Fruit fly (Drosophila melanogaster) whole organism, embryonic: ENCODE results near the gene kdn.
A peak's percentile ranks its signal among the peaks of the same experiment; 100 is the strongest.

Experiments
- Ada2b ChIP-seq: fragments of 200-800 bp; sonication (Bioruptor generic); IDR thresholded peaks from 2 replicates; pipeline ENCODE4 v1.3.6; 2022; ENCODE audit warnings: missing biosample characterization, missing genetic modification characterization
- C15 ChIP-seq: fragments of 200-800 bp; sonication (Bioruptor generic); IDR thresholded peaks from 3 replicates; pipeline ENCODE4 v1.3.6; 2022; ENCODE audit warnings: missing biosample characterization, missing genetic modification characterization
- CG10209 ChIP-seq: fragments of 200-800 bp; sonication (Bioruptor generic); optimal IDR thresholded peaks from 3 replicates; lab custom pipeline; 2017; ENCODE audit warnings: missing biosample characterization, mild to moderate bottlenecking, missing genetic modification characterization, missing genetic modification reagents
- CG10462 ChIP-seq: fragments of 200-800 bp; sonication (Bioruptor generic); optimal IDR thresholded peaks from 2 replicates; lab custom pipeline; 2016; ENCODE audit warnings: missing biosample characterization, missing genetic modification characterization
- CG11398 ChIP-seq: fragments of 200-800 bp; sonication (Bioruptor generic); optimal IDR thresholded peaks from 2 replicates; lab custom pipeline; 2016; ENCODE audit warnings: missing biosample characterization, missing genetic modification characterization
- CG12071 ChIP-seq: fragments of 200-800 bp; sonication (Bioruptor generic); optimal IDR thresholded peaks from 3 replicates; lab custom pipeline; 2018; ENCODE audit warnings: missing biosample characterization, mild to moderate bottlenecking, missing genetic modification characterization
- CG14050 ChIP-seq: fragments of 200-800 bp; sonication (Bioruptor generic); IDR thresholded peaks from 3 replicates; pipeline ENCODE4 v1.3.6; 2022; ENCODE audit warnings: missing biosample characterization, missing genetic modification characterization
- CG14441 ChIP-seq: fragments of 200-800 bp; sonication (Bioruptor generic); IDR thresholded peaks from 2 replicates; pipeline ENCODE4 v1.3.6; 2022; ENCODE audit warnings: missing biosample characterization, missing genetic modification characterization
- CG1602 ChIP-seq: fragments of 200-800 bp; sonication (Bioruptor generic); optimal IDR thresholded peaks from 3 replicates; lab custom pipeline; 2016; ENCODE audit warnings: missing biosample characterization, missing genetic modification characterization
- CG16813 ChIP-seq: fragments of 200-800 bp; sonication (Bioruptor generic); IDR thresholded peaks from 3 replicates; pipeline ENCODE4 v1.3.6; 2022; ENCODE audit warnings: missing biosample characterization, missing genetic modification characterization; ENCODE audit not compliant: partially characterized antibody
- CG17328 ChIP-seq: fragments of 200-800 bp; sonication (Bioruptor generic); IDR thresholded peaks from 2 replicates; pipeline ENCODE4 v1.3.6; 2022; ENCODE audit warnings: missing biosample characterization, missing genetic modification characterization
- CG18011 ChIP-seq: fragments of 200-800 bp; sonication (Bioruptor generic); optimal IDR thresholded peaks from 2 replicates; lab custom pipeline; 2017; ENCODE audit warnings: missing biosample characterization, missing genetic modification characterization, mild to moderate bottlenecking, moderate library complexity, missing genotype
- CG2129 ChIP-seq: fragments of 200-800 bp; sonication (Bioruptor generic); IDR thresholded peaks from 2 replicates; pipeline ENCODE4 v1.3.6; 2022; ENCODE audit warnings: missing biosample characterization, missing genetic modification characterization; ENCODE audit not compliant: partially characterized antibody
- CG2712 ChIP-seq: fragments of 200-800 bp; optimal IDR thresholded peaks from 3 replicates; lab custom pipeline; 2019; ENCODE audit warnings: missing biosample characterization, mild to moderate bottlenecking, missing genetic modification characterization, moderate library complexity
- CG32532 ChIP-seq: fragments of 200-800 bp; sonication (Bioruptor generic); IDR thresholded peaks from 2 replicates; pipeline ENCODE4 v1.3.6; 2022; ENCODE audit warnings: missing biosample characterization, missing genetic modification characterization
- CG3281 ChIP-seq: fragments of 200-800 bp; sonication (Bioruptor generic); optimal IDR thresholded peaks from 3 replicates; lab custom pipeline; 2017; ENCODE audit warnings: missing biosample characterization, mild to moderate bottlenecking, missing genetic modification characterization
- CG42726 ChIP-seq: fragments of 200-800 bp; sonication (Bioruptor generic); IDR thresholded peaks from 2 replicates; pipeline ENCODE4 v1.3.6; 2022; ENCODE audit warnings: missing biosample characterization, missing genetic modification characterization; ENCODE audit not compliant: partially characterized antibody
- CG4328 ChIP-seq: fragments of 200-800 bp; sonication (Bioruptor generic); optimal IDR thresholded peaks from 3 replicates; lab custom pipeline; 2017; ENCODE audit warnings: missing biosample characterization, missing genetic modification reagents, missing genetic modification characterization
- CG4617 ChIP-seq: fragments of 200-800 bp; sonication (Bioruptor generic); optimal IDR thresholded peaks from 3 replicates; lab custom pipeline; 2016; ENCODE audit warnings: missing biosample characterization, missing genetic modification characterization, borderline replicate concordance
- CG6813 ChIP-seq: fragments of 200-800 bp; sonication (Bioruptor generic); optimal IDR thresholded peaks from 2 replicates; lab custom pipeline; 2017; ENCODE audit warnings: missing biosample characterization, missing genetic modification characterization, mild to moderate bottlenecking, moderate library complexity, missing genetic modification reagents
- CG6854 ChIP-seq: fragments of 200-800 bp; sonication (Bioruptor generic); optimal IDR thresholded peaks from 3 replicates; lab custom pipeline; 2017; ENCODE audit warnings: missing biosample characterization, mild to moderate bottlenecking, missing genetic modification characterization
- CG9215 ChIP-seq: fragments of 200-800 bp; sonication (Bioruptor generic); IDR thresholded peaks from 2 replicates; pipeline ENCODE4 v1.3.6; 2022; ENCODE audit warnings: missing biosample characterization, missing genetic modification characterization
- Chrac-16 ChIP-seq: fragments of 200-800 bp; sonication (Bioruptor generic); optimal IDR thresholded peaks from 3 replicates; lab custom pipeline; 2016; ENCODE audit warnings: missing biosample characterization, missing genetic modification characterization
- Dbx ChIP-seq: fragments of 200-800 bp; sonication (Bioruptor generic); IDR thresholded peaks from 3 replicates; pipeline ENCODE4 v1.3.6; 2022; ENCODE audit warnings: missing biosample characterization, missing genetic modification characterization
- Doc2 ChIP-seq: fragments of 200-800 bp; sonication (Bioruptor generic); IDR thresholded peaks from 2 replicates; pipeline ENCODE4 v1.3.6; 2022; ENCODE audit warnings: missing biosample characterization, missing genetic modification characterization
- Ets65A ChIP-seq: fragments of 200-800 bp; sonication (Bioruptor generic); peaks from one replicate; lab custom pipeline; 2016; ENCODE audit warnings: missing biosample characterization, missing genetic modification characterization
- Gsc ChIP-seq: fragments of 200-800 bp; sonication (Bioruptor generic); IDR thresholded peaks from 2 replicates; pipeline ENCODE4 v1.3.6; 2022; ENCODE audit warnings: missing biosample characterization, missing genetic modification characterization
- HLH4C ChIP-seq: fragments of 200-800 bp; sonication (Bioruptor generic); IDR thresholded peaks from 3 replicates; pipeline ENCODE4 v1.3.6; 2022; ENCODE audit warnings: missing biosample characterization, missing genetic modification characterization; ENCODE audit not compliant: partially characterized antibody
- HmgD ChIP-seq: fragments of 200-800 bp; sonication (Bioruptor generic); optimal IDR thresholded peaks from 3 replicates; lab custom pipeline; 2016; ENCODE audit warnings: missing biosample characterization, missing genetic modification characterization
- Lpt ChIP-seq: fragments of >200 bp; optimal IDR thresholded peaks from 2 replicates; lab custom pipeline; 2018; ENCODE audit warnings: missing biosample characterization, missing genetic modification characterization
- Mad ChIP-seq: fragments of 200-800 bp; sonication (Bioruptor generic); optimal IDR thresholded peaks from 2 replicates; lab custom pipeline; 2016; ENCODE audit warnings: missing biosample characterization, missing genetic modification characterization
- Nf-YA ChIP-seq: fragments of 200-800 bp; sonication (Bioruptor generic); IDR thresholded peaks from 2 replicates; pipeline ENCODE4 v1.3.6; 2022; ENCODE audit warnings: missing biosample characterization, missing genetic modification characterization
- Ravus ChIP-seq: fragments of 200-800 bp; sonication (Bioruptor generic); IDR thresholded peaks from 2 replicates; pipeline ENCODE4 v1.3.6; 2022; ENCODE audit warnings: missing biosample characterization, missing genetic modification characterization
- Scr ChIP-seq: fragments of 200-800 bp; sonication (Bioruptor generic); IDR thresholded peaks from 2 replicates; pipeline ENCODE4 v1.3.6; 2022; ENCODE audit warnings: missing biosample characterization, missing genetic modification characterization; ENCODE audit not compliant: partially characterized antibody
- Sry-β ChIP-seq: fragments of 200-800 bp; sonication (Bioruptor generic); optimal IDR thresholded peaks from 2 replicates; lab custom pipeline; 2018; ENCODE audit warnings: missing biosample characterization, mild to moderate bottlenecking, missing genetic modification characterization, moderate library complexity
- ara ChIP-seq: fragments of 200-800 bp; sonication (Bioruptor generic); IDR thresholded peaks from 2 replicates; pipeline ENCODE4 v1.3.6; 2022; ENCODE audit warnings: missing biosample characterization, missing genetic modification characterization
- cg ChIP-seq: fragments of 200-800 bp; sonication (Bioruptor generic); optimal IDR thresholded peaks from 3 replicates; lab custom pipeline; 2019; ENCODE audit warnings: missing biosample characterization, mild to moderate bottlenecking, missing genetic modification characterization, moderate library complexity
- chn ChIP-seq: fragments of 200-800 bp; sonication (Bioruptor generic); optimal IDR thresholded peaks from 2 replicates; lab custom pipeline; 2016; ENCODE audit warnings: missing biosample characterization, missing genetic modification characterization
- ems ChIP-seq: fragments of 200-800 bp; sonication (Bioruptor generic); optimal IDR thresholded peaks from 3 replicates; lab custom pipeline; 2016; ENCODE audit warnings: missing biosample characterization, missing genetic modification characterization
- fd96Cb ChIP-seq: fragments of 200-800 bp; sonication (Bioruptor generic); optimal IDR thresholded peaks from 2 replicates; lab custom pipeline; 2018; ENCODE audit warnings: missing biosample characterization, mild to moderate bottlenecking, missing genetic modification characterization, moderate library complexity
- gfzf ChIP-seq: fragments of 200-800 bp; sonication (Bioruptor generic); optimal IDR thresholded peaks from 2 replicates; lab custom pipeline; 2016; ENCODE audit warnings: missing biosample characterization, mild to moderate bottlenecking, missing genetic modification characterization, moderate library complexity
- h ChIP-seq: fragments of >200 bp; optimal IDR thresholded peaks from 2 replicates; lab custom pipeline; 2017
- jing ChIP-seq: fragments of 200-800 bp; sonication (Bioruptor generic); optimal IDR thresholded peaks from 2 replicates; lab custom pipeline; 2018; ENCODE audit warnings: missing biosample characterization, mild to moderate bottlenecking, missing genetic modification characterization
- kay ChIP-seq: fragments of 200-800 bp; sonication (Bioruptor generic); optimal IDR thresholded peaks from 2 replicates; lab custom pipeline; 2016; ENCODE audit warnings: missing biosample characterization, missing genetic modification characterization
- kni ChIP-seq: fragments of 200-800 bp; sonication (Bioruptor generic); optimal IDR thresholded peaks from 3 replicates; lab custom pipeline; 2017; ENCODE audit warnings: mild to moderate bottlenecking, missing biosample characterization, missing genetic modification reagents, missing genetic modification characterization
- pho ChIP-seq: fragments of 200-800 bp; sonication (Bioruptor generic); optimal IDR thresholded peaks from 2 replicates; lab custom pipeline; 2016; ENCODE audit warnings: missing biosample characterization, missing genetic modification characterization
- pita ChIP-seq: fragments of 200-800 bp; sonication (Bioruptor generic); optimal IDR thresholded peaks from 2 replicates; lab custom pipeline; 2017; ENCODE audit warnings: missing biosample characterization, mild to moderate bottlenecking, missing genetic modification characterization
- pnt ChIP-seq: fragments of 200-800 bp; sonication (Bioruptor generic); optimal IDR thresholded peaks from 3 replicates; lab custom pipeline; 2016; ENCODE audit warnings: missing biosample characterization, missing genetic modification characterization
- pum ChIP-seq: fragments of 200-800 bp; sonication (Bioruptor generic); optimal IDR thresholded peaks from 2 replicates; lab custom pipeline; 2016; ENCODE audit warnings: missing biosample characterization, missing genetic modification characterization
- pzg ChIP-seq: fragments of 200-800 bp; sonication (Bioruptor generic); optimal IDR thresholded peaks from 3 replicates; lab custom pipeline; 2018; ENCODE audit warnings: missing biosample characterization, mild to moderate bottlenecking, missing genetic modification characterization, moderate library complexity
- seq ChIP-seq: fragments of 200-800 bp; sonication (Bioruptor generic); IDR thresholded peaks from 2 replicates; pipeline ENCODE4 v1.3.6; 2022; ENCODE audit warnings: missing biosample characterization, missing genetic modification characterization
- sima ChIP-seq: fragments of 200-800 bp; sonication (Bioruptor generic); optimal IDR thresholded peaks from 2 replicates; lab custom pipeline; 2016; ENCODE audit warnings: missing biosample characterization, missing genetic modification characterization
- wor ChIP-seq: fragments of 200-800 bp; sonication (Bioruptor generic); IDR thresholded peaks from 2 replicates; pipeline ENCODE4 v1.3.6; 2022; ENCODE audit warnings: missing biosample characterization, missing genetic modification characterization

kdn gene

DNA sequence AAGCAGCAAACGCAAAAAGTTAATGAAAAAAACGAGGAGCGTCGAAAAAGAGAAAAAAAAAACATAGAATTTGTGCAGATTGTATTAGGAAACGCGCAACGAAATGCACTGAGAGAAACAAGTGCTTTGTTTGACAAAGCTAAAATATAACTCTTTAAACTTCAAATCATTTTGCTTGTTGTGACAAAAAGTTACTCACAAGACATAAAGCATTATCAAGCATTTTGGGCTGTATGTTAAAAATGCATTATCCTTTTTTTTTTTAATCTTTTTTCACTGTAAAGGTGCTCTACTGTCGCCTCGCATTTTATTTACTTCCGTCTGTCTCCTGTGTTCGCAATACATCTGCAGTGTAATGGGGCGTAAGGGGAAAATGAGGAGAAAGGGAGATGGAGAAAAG lies 26.3 kb downstream of the kdn start (continued):
- TF ChIP-seq Scr (GFP tag; lab: Robert Waterston, UW) = no peak
- no peak for TF ChIP-seq CG6813
- TF ChIP-seq Ada2b (GFP tag; lab: Robert Waterston, UW) = no peak
- TF ChIP-seq pita (GFP tag; lab: Kevin White, UChicago) = no peak
- no peak for TF ChIP-seq CG10462
- no peak for TF ChIP-seq ems
- no peak for TF ChIP-seq gfzf (GFP tag; lab: Kevin White, UChicago)
- TF ChIP-seq h (lab: Kevin White, UChicago) = no peak
- TF ChIP-seq Chrac-16 (GFP tag; lab: Kevin White, UChicago) = no peak
- TF ChIP-seq Ravus (GFP tag; lab: Robert Waterston, UW) = no peak
- TF ChIP-seq Ets65A (GFP tag; lab: Kevin White, UChicago) = no peak
- TF ChIP-seq jing (GFP tag; lab: Kevin White, UChicago) = no peak
- TF ChIP-seq CG16813 (GFP tag; lab: Robert Waterston, UW) = no peak
- TF ChIP-seq Mad (GFP tag; lab: Kevin White, UChicago) = no peak
- TF ChIP-seq CG14441 = no peak
- TF ChIP-seq CG4328 = no peak
- no peak for TF ChIP-seq CG1602 (GFP tag; lab: Kevin White, UChicago)
- TF ChIP-seq CG9215 = no peak
- no peak for TF ChIP-seq CG6854 (GFP tag; lab: Kevin White, UChicago)
- no peak for TF ChIP-seq CG2712 (tag; lab: Kevin White, UChicago)
- TF ChIP-seq Lpt (GFP tag; lab: Kevin White, UChicago) = no peak
- no peak for TF ChIP-seq chn (GFP tag; lab: Kevin White, UChicago)
- no peak for TF ChIP-seq wor (GFP tag; lab: Robert Waterston, UW)
- peak; percentile 11 for TF ChIP-seq fd96Cb (tag; lab: Kevin White, UChicago)
- TF ChIP-seq Nf-YA = no peak
- no peak for TF ChIP-seq pum (GFP tag; lab: Kevin White, UChicago)
- no peak for TF ChIP-seq seq (GFP tag; lab: Robert Waterston, UW)
- no peak for TF ChIP-seq Dbx (GFP tag; lab: Robert Waterston, UW)
- TF ChIP-seq CG4617 = no peak
- TF ChIP-seq CG32532 = no peak
- TF ChIP-seq CG2129 (GFP tag; lab: Robert Waterston, UW) = no peak
- TF ChIP-seq pho (GFP tag; lab: Kevin White, UChicago) = no peak
- TF ChIP-seq pnt (GFP tag; lab: Kevin White, UChicago) = no peak
- TF ChIP-seq cg (GFP tag; lab: Kevin White, UChicago) = no peak
- TF ChIP-seq kay (GFP tag; lab: Kevin White, UChicago) = no peak
- no peak for TF ChIP-seq CG17328 (GFP tag; lab: Robert Waterston, UW)
- TF ChIP-seq CG11398 (GFP tag; lab: Kevin White, UChicago) = no peak
- no peak for TF ChIP-seq Doc2 (GFP tag; lab: Robert Waterston, UW)
- TF ChIP-seq kni (GFP tag; lab: Kevin White, UChicago) = no peak
- TF ChIP-seq ara (GFP tag; lab: Robert Waterston, UW) = no peak
- no peak for TF ChIP-seq Gsc (GFP tag; lab: Robert Waterston, UW)
- TF ChIP-seq C15 (GFP tag; lab: Robert Waterston, UW) = no peak
- no peak for TF ChIP-seq CG12071 (GFP tag; lab: Kevin White, UChicago)
- no peak for TF ChIP-seq pzg (GFP tag; lab: Kevin White, UChicago)
- TF ChIP-seq sima (GFP tag; lab: Kevin White, UChicago) = no peak
- no peak for TF ChIP-seq CG42726 (GFP tag; lab: Robert Waterston, UW)
- TF ChIP-seq CG14050 (GFP tag; lab: Robert Waterston, UW) = no peak
- TF ChIP-seq CG3281 = peak; percentile 12
- TF ChIP-seq HLH4C (GFP tag; lab: Robert Waterston, UW) = no peak
- no peak for TF ChIP-seq HmgD (GFP tag; lab: Kevin White, UChicago)
- TF ChIP-seq CG18011 (GFP tag; lab: Kevin White, UChicago) = no peak
- peak; percentile 14 for TF ChIP-seq CG10209 (GFP tag; lab: Kevin White, UChicago)
- no peak for TF ChIP-seq Sry-β (GFP tag; lab: Kevin White, UChicago)
